Fruit fly (Drosophila melanogaster) whole organism, adult: ENCODE measurements around the gene Hel89B.

Experiments
- CG11617 ChIP-seq: fragments of 200-800 bp; sonication (Bioruptor generic); optimal IDR thresholded peaks from 2 replicates; lab custom pipeline; 2017; ENCODE audit warnings: mild to moderate bottlenecking, missing biosample characterization, missing genetic modification reagents, missing genetic modification characterization
- CG12768 ChIP-seq: fragments of 200-800 bp; sonication (Bioruptor generic); optimal IDR thresholded peaks from 2 replicates; lab custom pipeline; 2017; ENCODE audit warnings: missing biosample characterization, missing genetic modification characterization, mild to moderate bottlenecking, moderate library complexity, missing genetic modification reagents
- CG14711 ChIP-seq: fragments of 200-800 bp; sonication (Bioruptor generic); optimal IDR thresholded peaks from 2 replicates; lab custom pipeline; 2018; ENCODE audit warnings: missing biosample characterization, mild to moderate bottlenecking, missing genetic modification characterization, moderate library complexity
- CG1620 ChIP-seq: fragments of 200-800 bp; sonication (Bioruptor generic); optimal IDR thresholded peaks from 2 replicates; lab custom pipeline; 2016; ENCODE audit warnings: missing biosample characterization, missing genetic modification characterization
- CG33017 ChIP-seq: fragments of 200-800 bp; sonication (Bioruptor generic); optimal IDR thresholded peaks from 2 replicates; lab custom pipeline; 2018; ENCODE audit warnings: missing biosample characterization, mild to moderate bottlenecking, missing genetic modification characterization, moderate library complexity
- CG5204 ChIP-seq: fragments of 200-800 bp; sonication (Bioruptor generic); optimal IDR thresholded peaks from 2 replicates; lab custom pipeline; 2016; ENCODE audit warnings: missing biosample characterization, missing genetic modification characterization
- CG7045 ChIP-seq: fragments of 200-800 bp; sonication (Bioruptor generic); optimal IDR thresholded peaks from 2 replicates; lab custom pipeline; 2017; ENCODE audit warnings: missing biosample characterization, mild to moderate bottlenecking, missing genetic modification characterization
- CG7101 ChIP-seq: fragments of 200-800 bp; sonication (Bioruptor generic); optimal IDR thresholded peaks from 2 replicates; lab custom pipeline; 2018; ENCODE audit warnings: missing biosample characterization, mild to moderate bottlenecking, missing genetic modification characterization, moderate library complexity
- Clk ChIP-seq: fragments of 200-800 bp; sonication (Bioruptor generic); optimal IDR thresholded peaks from 2 replicates; lab custom pipeline; 2017; ENCODE audit warnings: missing biosample characterization, missing genetic modification characterization
- Crg-1 ChIP-seq: fragments of 200-800 bp; sonication (Bioruptor generic); optimal IDR thresholded peaks from 2 replicates; lab custom pipeline; 2016; ENCODE audit warnings: missing biosample characterization, missing genetic modification characterization
- Hr96 ChIP-seq: fragments of 200-800 bp; sonication (Bioruptor generic); optimal IDR thresholded peaks from 2 replicates; lab custom pipeline; 2016; ENCODE audit warnings: missing biosample characterization, missing genetic modification characterization
- Mnt ChIP-seq: fragments of 200-800 bp; sonication (Bioruptor generic); optimal IDR thresholded peaks from 2 replicates; lab custom pipeline; 2016; ENCODE audit warnings: missing biosample characterization, mild to moderate bottlenecking, missing genetic modification characterization
- bab1 ChIP-seq: fragments of 200-800 bp; sonication (Bioruptor generic); optimal IDR thresholded peaks from 3 replicates; lab custom pipeline; 2019; ENCODE audit warnings: missing biosample characterization, mild to moderate bottlenecking, missing genetic modification characterization, moderate library complexity
- cic ChIP-seq: fragments of 200-800 bp; sonication (Bioruptor generic); optimal IDR thresholded peaks from 2 replicates; lab custom pipeline; 2017; ENCODE audit warnings: missing biosample characterization, mild to moderate bottlenecking, missing genetic modification characterization, moderate library complexity
- cnc ChIP-seq, 2 experiments: fragments of >200 bp; optimal IDR thresholded peaks; 2 replicates each; lab custom pipeline; 2017
- kay ChIP-seq: fragments of 200-800 bp; sonication (Bioruptor generic); peaks from one replicate; lab custom pipeline; 2016; ENCODE audit warnings: missing biosample characterization, missing genetic modification characterization, borderline replicate concordance
- ovo ChIP-seq: fragments of 200-800 bp; sonication (Bioruptor generic); optimal IDR thresholded peaks from 2 replicates; lab custom pipeline; 2016; ENCODE audit warnings: missing biosample characterization, missing genetic modification characterization
- pad ChIP-seq: fragments of 200-800 bp; sonication (Bioruptor generic); optimal IDR thresholded peaks from 3 replicates; lab custom pipeline; 2017; ENCODE audit warnings: missing biosample characterization, missing genetic modification characterization, mild to moderate bottlenecking, moderate library complexity, missing genetic modification reagents
- tj ChIP-seq: fragments of 200-800 bp; sonication (Bioruptor generic); optimal IDR thresholded peaks from 3 replicates; lab custom pipeline; 2017; ENCODE audit warnings: missing biosample characterization, mild to moderate bottlenecking, missing genetic modification characterization, moderate library complexity
- toe ChIP-seq: fragments of 200-800 bp; sonication (Bioruptor generic); optimal IDR thresholded peaks from 2 replicates; lab custom pipeline; 2016; ENCODE audit warnings: missing biosample characterization, missing genetic modification characterization

Gene Hel89B

dm6 chr3R:15975170-15975569 is 2.1 kb downstream of the Hel89B start:
- TF ChIP-seq cic (GFP tag; lab: Kevin White, UChicago) (peak; percentile 41), Clk (no peak), pad (no peak), CG33017 (tag; lab: Kevin White, UChicago) (no peak), CG14711 (tag; lab: Kevin White, UChicago) (no peak)

- no peak for TF ChIP-seq CG1620
- TF ChIP-seq cnc (optimal IDR thresholded peaks at IDR 0.05; lab: Kevin White, UChicago), result peak in 1 of 2 experiments; percentile 17
Measured at dm6 chr3R:15983541-15984229, 10.6 kb downstream of the Hel89B start.

dm6 chr3R:15984483-15985118 is 11.5 kb downstream of the Hel89B start:
- TF ChIP-seq CG33017 (tag; lab: Kevin White, UChicago), result peak; percentile 54
- no peak for TF ChIP-seq bab1
- no peak for TF ChIP-seq Crg-1 (GFP tag; lab: Kevin White, UChicago)
- TF ChIP-seq Clk, result no peak
- TF ChIP-seq kay, result peak; percentile 80
- no peak for TF ChIP-seq toe
- TF ChIP-seq cnc (optimal IDR thresholded peaks at IDR 0.05; lab: Kevin White, UChicago), result peak in 1 of 2 experiments; percentile 57
- no peak for TF ChIP-seq ovo (GFP tag; lab: Kevin White, UChicago)
- TF ChIP-seq Mnt (GFP tag; lab: Kevin White, UChicago), result no peak
- no peak for TF ChIP-seq pad
- peak; percentile 43 for TF ChIP-seq cic (GFP tag; lab: Kevin White, UChicago)
- TF ChIP-seq CG7045 (GFP tag; lab: Kevin White, UChicago), result peak; percentile 31
- peak; percentile 55 for TF ChIP-seq CG7101 (tag; lab: Kevin White, UChicago)
- no peak for TF ChIP-seq CG1620
- peak; percentile 63 for TF ChIP-seq CG12768
- peak; percentile 61 for TF ChIP-seq CG14711 (tag; lab: Kevin White, UChicago)
- TF ChIP-seq CG5204 (GFP tag; lab: Kevin White, UChicago), result no peak
- peak; percentile 33 for TF ChIP-seq CG11617 (GFP tag; lab: Kevin White, UChicago)
- TF ChIP-seq Hr96 (GFP tag; lab: Kevin White, UChicago), result no peak
- TF ChIP-seq tj (GFP tag; lab: Kevin White, UChicago), result peak; percentile 13

- TF ChIP-seq CG14711 (tag; lab: Kevin White, UChicago), result no peak
- TF ChIP-seq CG33017 (tag; lab: Kevin White, UChicago), result no peak
- TF ChIP-seq cic (GFP tag; lab: Kevin White, UChicago), result peak; percentile 83
- TF ChIP-seq Mnt (GFP tag; lab: Kevin White, UChicago), result peak; percentile 34
- no peak for TF ChIP-seq CG5204 (GFP tag; lab: Kevin White, UChicago)
Measured at dm6 chr3R:15985762-15986214, 12.7 kb downstream of the Hel89B start, which contains the start of gene srp. TSS of gene srp (plus strand) at chr3R:15986152.

- TF ChIP-seq kay, result peak; percentile 65
- TF ChIP-seq CG7101 (tag; lab: Kevin White, UChicago), result no peak
- peak; percentile 16 for TF ChIP-seq cic (GFP tag; lab: Kevin White, UChicago)
Measured at dm6 chr3R:15987064-15987649, 14.1 kb downstream of the Hel89B start.

dm6 chr3R:15988353-15988752 is 15.3 kb downstream of the Hel89B start:
- TF ChIP-seq Crg-1 (GFP tag; lab: Kevin White, UChicago) (no peak), CG1620 (no peak), kay (no peak), pad (no peak), cic (GFP tag; lab: Kevin White, UChicago) (no peak)

- no peak for TF ChIP-seq CG7101 (tag; lab: Kevin White, UChicago)
Measured at dm6 chr3R:15989217-15989921, 16.3 kb downstream of the Hel89B start.
